Fruit fly (Drosophila melanogaster) whole organism, embryonic: Measurements from ENCODE around the gene CG5446.
A peak's percentile ranks its signal among the peaks of the same experiment; 100 is the strongest.

Experiments used
- ATbp ChIP-seq: fragments of 200-800 bp; sonication (Bioruptor generic); optimal IDR thresholded peaks from 2 replicates; lab custom pipeline; 2017; ENCODE audit warnings: missing biosample characterization, mild to moderate bottlenecking, missing genetic modification characterization, missing genetic modification reagents
- Asciz ChIP-seq: fragments of 200-800 bp; sonication (Bioruptor generic); optimal IDR thresholded peaks from 2 replicates; lab custom pipeline; 2017; ENCODE audit warnings: missing biosample characterization, mild to moderate bottlenecking, missing genetic modification characterization, missing genetic modification reagents
- Atf3 ChIP-seq: fragments of 200-800 bp; sonication (Bioruptor generic); optimal IDR thresholded peaks from 3 replicates; lab custom pipeline; 2016; ENCODE audit warnings: missing biosample characterization, missing genetic modification characterization
- CG10267 ChIP-seq: fragments of 200-800 bp; sonication (Bioruptor generic); optimal IDR thresholded peaks from 2 replicates; lab custom pipeline; 2018; ENCODE audit warnings: missing biosample characterization, mild to moderate bottlenecking, missing genetic modification characterization, moderate library complexity
- CG10274 ChIP-seq: fragments of 200-800 bp; sonication (Bioruptor generic); optimal IDR thresholded peaks from 3 replicates; lab custom pipeline; 2017; ENCODE audit warnings: missing biosample characterization, mild to moderate bottlenecking, missing genetic modification characterization
- CG10366 ChIP-seq: fragments of 200-800 bp; sonication (Bioruptor generic); IDR thresholded peaks from 2 replicates; pipeline ENCODE4 v1.3.6; 2022; ENCODE audit warnings: missing biosample characterization, missing genetic modification characterization
- CG10565 ChIP-seq: fragments of 200-800 bp; sonication (Bioruptor generic); optimal IDR thresholded peaks from 3 replicates; lab custom pipeline; 2016; ENCODE audit warnings: missing biosample characterization, mild to moderate bottlenecking, missing genetic modification characterization
- CG11723 ChIP-seq: fragments of 200-800 bp; sonication (Bioruptor generic); optimal IDR thresholded peaks from 2 replicates; lab custom pipeline; 2017; ENCODE audit warnings: missing biosample characterization, mild to moderate bottlenecking, missing genetic modification characterization
- CG12104 ChIP-seq: fragments of 200-800 bp; sonication (Bioruptor generic); optimal IDR thresholded peaks from 3 replicates; lab custom pipeline; 2016; ENCODE audit warnings: missing biosample characterization, missing genetic modification characterization
- CG12236 ChIP-seq: fragments of 200-800 bp; sonication (Bioruptor generic); optimal IDR thresholded peaks from 2 replicates; lab custom pipeline; 2016; ENCODE audit warnings: missing biosample characterization, missing genetic modification characterization
- CG13775 ChIP-seq: fragments of 200-800 bp; sonication (Bioruptor generic); optimal IDR thresholded peaks from 3 replicates; lab custom pipeline; 2017; ENCODE audit warnings: missing biosample characterization, mild to moderate bottlenecking, missing genetic modification characterization
- CG18599 ChIP-seq: fragments of 200-800 bp; sonication (Bioruptor generic); optimal IDR thresholded peaks from 3 replicates; lab custom pipeline; 2017; ENCODE audit warnings: missing biosample characterization, missing genetic modification characterization, mild to moderate bottlenecking, moderate library complexity, missing genetic modification reagents
- CG2678 ChIP-seq: fragments of 200-800 bp; sonication (Bioruptor generic); optimal IDR thresholded peaks from 3 replicates; lab custom pipeline; 2019; ENCODE audit warnings: missing biosample characterization, mild to moderate bottlenecking, missing genetic modification characterization, moderate library complexity
- CG30403 ChIP-seq: fragments of 200-800 bp; sonication (Bioruptor generic); optimal IDR thresholded peaks from 3 replicates; lab custom pipeline; 2016; ENCODE audit warnings: missing biosample characterization, missing genetic modification characterization
- CG33557 ChIP-seq: fragments of 200-800 bp; sonication (Bioruptor generic); optimal IDR thresholded peaks from 2 replicates; lab custom pipeline; 2019; ENCODE audit warnings: missing biosample characterization, mild to moderate bottlenecking, missing genetic modification characterization, moderate library complexity
- CG8281 ChIP-seq: fragments of 200-800 bp; sonication (Bioruptor generic); optimal IDR thresholded peaks from 2 replicates; lab custom pipeline; 2018; ENCODE audit warnings: missing biosample characterization, mild to moderate bottlenecking, missing genetic modification characterization, moderate library complexity
- Camta ChIP-seq: fragments of 200-800 bp; sonication (Bioruptor generic); optimal IDR thresholded peaks from 2 replicates; lab custom pipeline; 2016; ENCODE audit warnings: missing biosample characterization, missing genetic modification characterization
- D ChIP-seq, 2 experiments: fragments of 200-800 bp in 1 of 2; fragments of >200 bp in 1 of 2; sonication (Bioruptor generic) in 1 of 2; optimal IDR thresholded peaks; 2 replicates in 1 of 2; 3 replicates in 1 of 2; lab custom pipeline; 2017; ENCODE audit warnings: mild to moderate bottlenecking in 1 of 2, missing biosample characterization in 1 of 2, missing genetic modification characterization in 1 of 2, missing genetic modification reagents in 1 of 2
- Hey ChIP-seq: fragments of 200-800 bp; sonication (Bioruptor generic); optimal IDR thresholded peaks from 3 replicates; lab custom pipeline; 2018; ENCODE audit warnings: missing biosample characterization, mild to moderate bottlenecking, missing genetic modification characterization
- HmgZ ChIP-seq: fragments of 200-800 bp; sonication (Bioruptor generic); optimal IDR thresholded peaks from 2 replicates; lab custom pipeline; 2018; ENCODE audit warnings: missing biosample characterization, mild to moderate bottlenecking, missing genetic modification characterization
- Hr78 ChIP-seq, 2 experiments: fragments of 200-800 bp in 1 of 2; fragments of >200 bp in 1 of 2; sonication (Bioruptor generic) in 1 of 2; optimal IDR thresholded peaks; 2 replicates each; lab custom pipeline; 2017 to 2019; ENCODE audit warnings: missing biosample characterization in 2 of 2, missing genetic modification characterization in 2 of 2, mild to moderate bottlenecking in 1 of 2, moderate library complexity in 1 of 2
- Jarid2 ChIP-seq: fragments of 200-800 bp; sonication (Bioruptor generic); optimal IDR thresholded peaks from 3 replicates; lab custom pipeline; 2017; ENCODE audit warnings: mild to moderate bottlenecking, missing biosample characterization, missing genetic modification reagents, missing genetic modification characterization
- Kr ChIP-seq: fragments of 200-800 bp; sonication (Bioruptor generic); optimal IDR thresholded peaks from 2 replicates; lab custom pipeline; 2017; ENCODE audit warnings: missing biosample characterization, mild to moderate bottlenecking, missing genetic modification characterization
- Mes4 ChIP-seq: fragments of 200-800 bp; sonication (Bioruptor generic); optimal IDR thresholded peaks from 2 replicates; lab custom pipeline; 2016; ENCODE audit warnings: missing biosample characterization, missing genetic modification characterization
- Neu2 ChIP-seq: fragments of 200-800 bp; sonication (Bioruptor generic); optimal IDR thresholded peaks from 3 replicates; lab custom pipeline; 2016; ENCODE audit warnings: missing biosample characterization, missing genetic modification characterization, borderline replicate concordance
- Nf-YC ChIP-seq: fragments of 200-800 bp; optimal IDR thresholded peaks from 3 replicates; lab custom pipeline; 2019; ENCODE audit warnings: missing biosample characterization, mild to moderate bottlenecking, missing genetic modification characterization, moderate library complexity
- NfI ChIP-seq: fragments of 200-800 bp; sonication (Bioruptor generic); optimal IDR thresholded peaks from 3 replicates; lab custom pipeline; 2018; ENCODE audit warnings: missing biosample characterization, mild to moderate bottlenecking, missing genetic modification characterization, moderate library complexity
- bbx ChIP-seq: fragments of 200-800 bp; sonication (Bioruptor generic); IDR thresholded peaks from 2 replicates; pipeline ENCODE4 v1.3.6; 2022; ENCODE audit warnings: missing biosample characterization, missing genetic modification characterization; ENCODE audit not compliant: partially characterized antibody
- cad ChIP-seq: fragments of >200 bp; optimal IDR thresholded peaks from 2 replicates; lab custom pipeline; 2017; ENCODE audit warnings: missing biosample characterization, missing genetic modification characterization
- chinmo ChIP-seq: fragments of 200-800 bp; sonication (Bioruptor generic); IDR thresholded peaks from 4 replicates; pipeline ENCODE4 v1.3.6; 2022; ENCODE audit warnings: missing biosample characterization, missing genetic modification characterization; ENCODE audit not compliant: partially characterized antibody
- danr ChIP-seq: fragments of 200-800 bp; sonication (Bioruptor generic); IDR thresholded peaks from 2 replicates; pipeline ENCODE4 v1.3.6; 2022; ENCODE audit warnings: missing biosample characterization, missing genetic modification characterization
- en ChIP-seq: fragments of 200-800 bp; sonication (Bioruptor generic); optimal IDR thresholded peaks from 2 replicates; lab custom pipeline; 2016; ENCODE audit warnings: missing biosample characterization, missing genetic modification characterization
- exex ChIP-seq: fragments of 200-800 bp; sonication (Bioruptor generic); optimal IDR thresholded peaks from 4 replicates; lab custom pipeline; 2018; ENCODE audit warnings: missing biosample characterization, mild to moderate bottlenecking, missing genetic modification characterization, moderate library complexity
- gce ChIP-seq: fragments of 200-800 bp; sonication (Bioruptor generic); IDR thresholded peaks from 3 replicates; pipeline ENCODE4 v1.3.6; 2022; ENCODE audit warnings: missing biosample characterization, missing genetic modification characterization
- gfzf ChIP-seq: fragments of 200-800 bp; sonication (Bioruptor generic); optimal IDR thresholded peaks from 2 replicates; lab custom pipeline; 2016; ENCODE audit warnings: missing biosample characterization, mild to moderate bottlenecking, missing genetic modification characterization, moderate library complexity
- grau ChIP-seq: fragments of 200-800 bp; optimal IDR thresholded peaks from 3 replicates; lab custom pipeline; 2019; ENCODE audit warnings: missing biosample characterization, mild to moderate bottlenecking, missing genetic modification characterization, moderate library complexity
- gsb-n ChIP-seq: fragments of 200-800 bp; sonication (Bioruptor generic); optimal IDR thresholded peaks from 3 replicates; lab custom pipeline; 2018; ENCODE audit warnings: missing biosample characterization, mild to moderate bottlenecking, missing genetic modification characterization
- gt ChIP-seq: fragments of 200-800 bp; sonication (Bioruptor generic); IDR thresholded peaks from 2 replicates; pipeline ENCODE4 v1.3.6; 2022; ENCODE audit warnings: missing biosample characterization, missing genetic modification characterization
- insv ChIP-seq, 2 experiments: fragments of 200-800 bp; sonication (Bioruptor generic); optimal IDR thresholded peaks; 3 replicates each; lab custom pipeline; 2016 to 2018; ENCODE audit warnings: missing biosample characterization in 2 of 2, missing genetic modification characterization in 2 of 2
- jing ChIP-seq: fragments of 200-800 bp; sonication (Bioruptor generic); optimal IDR thresholded peaks from 2 replicates; lab custom pipeline; 2018; ENCODE audit warnings: missing biosample characterization, mild to moderate bottlenecking, missing genetic modification characterization
- jumu ChIP-seq: fragments of 200-800 bp; sonication (Bioruptor generic); optimal IDR thresholded peaks from 3 replicates; lab custom pipeline; 2016; ENCODE audit warnings: missing biosample characterization, missing genetic modification characterization
- lov ChIP-seq, 2 experiments: fragments of 200-800 bp in 1 of 2; fragments of >200 bp in 1 of 2; sonication (Bioruptor generic) in 1 of 2; IDR thresholded peaks in 1 of 2; optimal IDR thresholded peaks in 1 of 2; 2 replicates in 1 of 2; 3 replicates in 1 of 2; pipeline versions ENCODE4 v1.3.6 to Lab custom; 2017 to 2022; ENCODE audit warnings: missing biosample characterization in 1 of 2, missing genetic modification characterization in 1 of 2
- mld ChIP-seq: fragments of 200-800 bp; sonication (Bioruptor generic); IDR thresholded peaks from 3 replicates; pipeline ENCODE4 v1.3.6; 2022; ENCODE audit warnings: missing biosample characterization, missing genetic modification characterization; ENCODE audit not compliant: partially characterized antibody
- pfk ChIP-seq: fragments of 200-800 bp; sonication (Bioruptor generic); optimal IDR thresholded peaks from 2 replicates; lab custom pipeline; 2018; ENCODE audit warnings: missing biosample characterization, mild to moderate bottlenecking, missing genetic modification characterization, moderate library complexity
- repo ChIP-seq: fragments of 200-800 bp; sonication (Bioruptor generic); optimal IDR thresholded peaks from 2 replicates; lab custom pipeline; 2016; ENCODE audit warnings: missing biosample characterization, missing genetic modification characterization
- sug ChIP-seq: fragments of 200-800 bp; optimal IDR thresholded peaks from 2 replicates; lab custom pipeline; 2019; ENCODE audit warnings: missing biosample characterization, mild to moderate bottlenecking, missing genetic modification characterization, moderate library complexity
- tll ChIP-seq, 2 experiments: fragments of 200-800 bp in 1 of 2; fragments of >200 bp in 1 of 2; sonication (Bioruptor generic) in 1 of 2; optimal IDR thresholded peaks; 2 replicates each; lab custom pipeline; 2017 to 2019; ENCODE audit warnings: missing biosample characterization in 2 of 2, missing genetic modification characterization in 2 of 2, mild to moderate bottlenecking in 1 of 2, moderate library complexity in 1 of 2
- trh ChIP-seq: fragments of 200-800 bp; sonication (Bioruptor generic); optimal IDR thresholded peaks from 2 replicates; lab custom pipeline; 2016; ENCODE audit warnings: missing biosample characterization, missing genetic modification characterization
- z ChIP-seq: fragments of 200-800 bp; sonication (Bioruptor generic); IDR thresholded peaks from 3 replicates; pipeline ENCODE4 v1.3.6; 2022; ENCODE audit warnings: missing biosample characterization, missing genetic modification characterization

The CG5446 gene

DNA sequence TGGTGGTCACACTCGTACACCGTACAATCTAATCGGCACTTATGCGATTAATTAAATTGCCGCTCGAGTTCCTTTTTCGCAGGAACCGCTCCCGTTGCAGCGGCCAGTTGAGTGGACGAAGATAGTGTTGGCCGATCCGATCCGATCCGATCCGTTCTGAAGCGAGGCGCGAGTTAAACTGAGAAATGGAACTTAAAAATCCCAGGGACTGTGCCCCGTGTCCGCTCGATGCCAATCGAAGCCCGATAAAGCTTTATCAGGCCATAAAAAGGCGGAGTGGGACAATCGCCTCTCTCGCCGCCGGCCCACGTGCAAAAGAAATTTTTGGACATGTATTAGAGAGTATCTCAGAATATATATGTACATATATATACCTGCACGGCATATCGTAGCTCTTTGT is 18.2 kb upstream of the CG5446 start, which contains the start of gene Oatp33Ea:
TSS of gene Oatp33Ea (minus strand) at position 182 of the 400 bp plus-strand sequence.
- no peak for TF ChIP-seq NfI (GFP tag; lab: Kevin White, UChicago)
- peak; percentile 61; the same call in 2 of the 3 replicates for TF ChIP-seq z
- TF ChIP-seq CG10366 (GFP tag; lab: Robert Waterston, UW) = no peak
- no peak for TF ChIP-seq ATbp
- no peak for TF ChIP-seq tll (GFP tag; optimal IDR thresholded peaks at IDR 0.05; lab: Kevin White, UChicago)
- no peak for TF ChIP-seq gt
- no peak for TF ChIP-seq gsb-n
- peak; percentile 33 for TF ChIP-seq CG18599 (GFP tag; lab: Kevin White, UChicago)
- TF ChIP-seq Neu2 (GFP tag; lab: Kevin White, UChicago) = no peak
- TF ChIP-seq CG8281 (tag; lab: Kevin White, UChicago) = no peak
- peak; percentile 73 for TF ChIP-seq sug (tag; lab: Kevin White, UChicago)
- no peak for TF ChIP-seq cad (GFP tag; lab: Kevin White, UChicago)
- TF ChIP-seq CG12236 (GFP tag; lab: Kevin White, UChicago) = no peak
- 0 out of 4 replicates have a peak, but pooled peaks have one; percentile 34 for TF ChIP-seq chinmo (GFP tag; lab: Robert Waterston, UW)
- peak; percentile 55 for TF ChIP-seq Hey (tag; lab: Kevin White, UChicago)
- no peak for TF ChIP-seq gfzf (GFP tag; lab: Kevin White, UChicago)
- no peak for TF ChIP-seq CG13775
- TF ChIP-seq CG10565 (GFP tag; lab: Kevin White, UChicago) = no peak
- no peak for TF ChIP-seq jumu (GFP tag; lab: Kevin White, UChicago)
- TF ChIP-seq trh (GFP tag; lab: Kevin White, UChicago) = no peak
- no peak for TF ChIP-seq CG10274 (GFP tag; lab: Kevin White, UChicago)
- TF ChIP-seq Nf-YC (tag; lab: Kevin White, UChicago) = peak; percentile 9
- no peak for TF ChIP-seq D (optimal IDR thresholded peaks at IDR 0.05; lab: Kevin White, UChicago)
- TF ChIP-seq D (GFP tag; optimal IDR thresholded peaks at IDR 0.05; lab: Kevin White, UChicago) = no peak
- TF ChIP-seq jing (GFP tag; lab: Kevin White, UChicago) = no peak
- no peak for TF ChIP-seq Atf3 (GFP tag; lab: Kevin White, UChicago)
- TF ChIP-seq HmgZ (tag; lab: Kevin White, UChicago) = no peak
- TF ChIP-seq Hr78 (GFP tag; optimal IDR thresholded peaks at IDR 0.05; lab: Kevin White, UChicago) = no peak
- TF ChIP-seq Mes4 (GFP tag; lab: Kevin White, UChicago) = no peak
- TF ChIP-seq repo (GFP tag; lab: Kevin White, UChicago) = no peak
- TF ChIP-seq Camta = no peak
- no peak for TF ChIP-seq bbx
- peak; percentile 98 for TF ChIP-seq exex (tag; lab: Kevin White, UChicago)
- no peak for TF ChIP-seq lov (optimal IDR thresholded peaks at IDR 0.05; lab: Kevin White, UChicago)
- no peak for TF ChIP-seq lov (GFP tag; IDR thresholded peaks at IDR 0.05; lab: Robert Waterston, UW)
- no peak for TF ChIP-seq mld
- TF ChIP-seq danr (GFP tag; lab: Robert Waterston, UW) = no peak
- no peak for TF ChIP-seq CG2678
- no peak for TF ChIP-seq Asciz (GFP tag; lab: Kevin White, UChicago)
- TF ChIP-seq insv (GFP tag; optimal IDR thresholded peaks at IDR 0.05; lab: Kevin White, UChicago) = no peak
- TF ChIP-seq CG30403 (GFP tag; lab: Kevin White, UChicago) = no peak
- no peak for TF ChIP-seq CG10267
- no peak for TF ChIP-seq CG33557 (GFP tag; lab: Kevin White, UChicago)
- no peak for TF ChIP-seq en (GFP tag; lab: Kevin White, UChicago)
- no peak for TF ChIP-seq CG11723 (GFP tag; lab: Kevin White, UChicago)
- no peak for TF ChIP-seq grau (tag; lab: Kevin White, UChicago)
- no peak for TF ChIP-seq Kr
- TF ChIP-seq Jarid2 = peak; percentile 12
- TF ChIP-seq pfk = peak; percentile 78
- TF ChIP-seq CG12104 = no peak
- no peak for TF ChIP-seq gce (GFP tag; lab: Robert Waterston, UW)
